Fruit fly (Drosophila melanogaster) S2 (cell line): ENCODE measurements around the gene CG16985.

Experiments used
- CG8478 ChIP-seq: fragments of >200 bp; optimal IDR thresholded peaks from 2 replicates; lab custom pipeline; 2018
- CTCF ChIP-seq, 2 experiments: fragments of >200 bp; optimal IDR thresholded peaks; 2 replicates each; lab custom pipeline; 2018

CG16985 gene

DNA sequence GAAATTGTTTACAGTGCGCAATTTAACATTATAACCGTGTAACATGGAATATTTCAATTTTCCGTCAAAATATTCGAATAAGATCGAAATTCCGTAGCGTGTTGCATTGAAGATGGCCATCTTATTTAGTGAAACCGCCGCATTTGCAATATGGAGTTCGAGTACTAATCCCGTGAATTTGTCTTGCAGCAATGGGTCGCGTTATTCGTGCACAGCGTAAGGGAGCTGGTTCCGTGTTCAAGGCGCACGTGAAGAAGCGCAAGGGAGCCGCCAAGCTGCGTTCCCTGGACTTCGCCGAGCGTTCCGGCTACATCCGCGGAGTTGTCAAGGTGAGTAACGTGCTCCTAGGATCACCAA is 11.6 kb upstream of the CG16985 start:
- TF ChIP-seq CTCF (optimal IDR thresholded peaks at IDR 0.05; lab: Kevin White, UChicago) (no peak), CG8478 (lab: Kevin White, UChicago) (no peak)

- TF ChIP-seq CTCF (optimal IDR thresholded peaks at IDR 0.05; lab: Kevin White, UChicago): no peak
- TF ChIP-seq CG8478 (lab: Kevin White, UChicago): no peak
Observed at dm6 chr3L:2588306-2588705, 10.8 kb upstream of the CG16985 start.

dm6 chr3L:2589167-2589910 is 9.8 kb upstream of the CG16985 start, which contains the start of gene dos:
Gene dos, plus strand, starts transcription at chr3L:2589414.
- no peak for TF ChIP-seq CTCF (optimal IDR thresholded peaks at IDR 0.05; lab: Kevin White, UChicago)
- TF ChIP-seq CG8478 (lab: Kevin White, UChicago): no peak

dm6 chr3L:2589911-2590763 is 9.0 kb upstream of the CG16985 start:
- no peak for TF ChIP-seq CG8478 (lab: Kevin White, UChicago)
- no peak for TF ChIP-seq CTCF (optimal IDR thresholded peaks at IDR 0.05; lab: Kevin White, UChicago)

- TF ChIP-seq CG8478 (lab: Kevin White, UChicago): no peak
- no peak for TF ChIP-seq CTCF (optimal IDR thresholded peaks at IDR 0.05; lab: Kevin White, UChicago)
Observed at dm6 chr3L:2590764-2591309, 8.3 kb upstream of the CG16985 start.

DNA sequence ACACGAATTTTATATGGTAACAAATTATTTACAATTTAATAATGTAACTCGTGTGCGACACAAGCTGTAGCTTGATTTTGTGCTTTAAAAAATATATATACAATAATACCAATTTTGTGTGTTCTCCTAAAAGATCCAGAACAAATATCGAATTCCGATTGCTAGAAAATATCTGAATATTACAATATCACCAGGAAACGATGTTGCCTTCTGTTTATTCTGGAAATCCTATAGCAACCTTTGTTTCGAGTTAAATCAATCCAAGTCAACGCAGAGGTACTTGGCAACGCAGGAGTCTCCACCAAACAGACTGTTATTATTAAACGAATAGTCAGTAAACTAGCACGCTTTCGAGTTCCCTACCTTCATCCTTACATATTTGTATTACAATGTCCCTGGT is 3.6 kb upstream of the CG16985 start, which contains the start of gene CG16984:
CG16984 (plus strand) TSS at position 301 of the 400 bp plus-strand sequence.
- TF ChIP-seq CTCF (optimal IDR thresholded peaks at IDR 0.05; lab: Kevin White, UChicago) (no peak), CG8478 (lab: Kevin White, UChicago) (no peak)

dm6 chr3L:2600144-2600543 is 1.0 kb downstream of the CG16985 start, which contains the start of gene CG16986:
Gene CG16986, plus strand, starts transcription at chr3L:2600331.
- TF ChIP-seq CTCF (optimal IDR thresholded peaks at IDR 0.05; lab: Kevin White, UChicago): no peak
- TF ChIP-seq CG8478 (lab: Kevin White, UChicago): no peak

- TF ChIP-seq CG8478 (lab: Kevin White, UChicago): no peak
- TF ChIP-seq CTCF (optimal IDR thresholded peaks at IDR 0.05; lab: Kevin White, UChicago): no peak
Observed at dm6 chr3L:2608825-2609224, 9.7 kb downstream of the CG16985 start.

DNA sequence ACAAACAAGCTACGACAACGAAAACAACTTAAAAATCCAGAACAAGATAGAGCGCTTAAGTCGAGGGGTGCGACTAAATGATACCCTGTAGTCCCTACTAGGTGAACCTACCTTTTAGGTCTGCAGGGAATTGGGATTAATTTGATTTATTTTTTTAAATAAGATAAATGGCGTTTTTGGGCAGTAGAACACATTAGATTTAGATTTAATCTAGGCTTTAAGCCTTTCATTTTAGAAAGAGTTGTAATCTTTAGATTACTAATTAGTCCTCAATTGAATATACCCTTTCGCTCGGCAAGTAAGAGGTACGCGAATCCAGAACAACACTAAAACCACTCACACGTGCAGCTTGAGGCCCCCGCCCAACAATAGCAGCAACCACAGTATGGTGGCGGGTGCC is 15.1 kb downstream of the CG16985 start:
- TF ChIP-seq CTCF (optimal IDR thresholded peaks at IDR 0.05; lab: Kevin White, UChicago) (no peak), CG8478 (lab: Kevin White, UChicago) (no peak)

dm6 chr3L:2629964-2630363 is 30.9 kb downstream of the CG16985 start, which contains the start of gene Pxn:
Gene Pxn, minus strand, starts transcription at chr3L:2630064.
- TF ChIP-seq CG8478 (lab: Kevin White, UChicago): no peak
- TF ChIP-seq CTCF (optimal IDR thresholded peaks at IDR 0.05; lab: Kevin White, UChicago): no peak

DNA sequence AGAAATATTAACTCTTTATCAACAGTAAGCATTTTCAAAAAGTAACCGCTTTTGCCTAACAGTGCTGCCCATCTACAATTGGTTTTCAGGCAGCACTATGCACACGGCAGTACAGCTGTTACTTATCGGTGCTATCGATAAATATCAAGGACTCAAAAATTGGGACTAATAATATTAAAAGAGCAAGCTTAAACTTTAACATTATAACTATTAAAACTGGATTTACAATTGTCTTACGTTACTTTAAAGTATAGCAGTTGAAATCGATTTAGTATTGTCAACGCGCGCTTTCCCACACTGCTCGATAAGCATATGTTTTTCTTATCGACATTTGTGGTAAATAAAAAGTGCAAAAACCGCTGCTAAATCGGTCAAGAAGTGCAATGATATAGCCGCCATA is 32.3 kb downstream of the CG16985 start, which contains the start of the genes CG42245 and MEP-1:
CG42245 (plus strand) TSS at position 310 of the 400 bp plus-strand sequence.
MEP-1 (plus strand) TSS at position 310 of the 400 bp plus-strand sequence.
- TF ChIP-seq CG8478 (lab: Kevin White, UChicago) (no peak), CTCF (optimal IDR thresholded peaks at IDR 0.05; lab: Kevin White, UChicago) (no peak)

dm6 chr3L:2632048-2632762 is 33.1 kb downstream of the CG16985 start:
- TF ChIP-seq CG8478 (lab: Kevin White, UChicago): no peak
- TF ChIP-seq CTCF (optimal IDR thresholded peaks at IDR 0.05; lab: Kevin White, UChicago): no peak

- TF ChIP-seq CTCF (optimal IDR thresholded peaks at IDR 0.05; lab: Kevin White, UChicago) (no peak), CG8478 (lab: Kevin White, UChicago) (no peak)
Observed at dm6 chr3L:2632763-2633100, 33.6 kb downstream of the CG16985 start.
